Fruit fly (Drosophila melanogaster) whole organism, embryonic: ENCODE measurements around the gene bumpel.

Experiments
- CG15479 ChIP-seq: fragments of 200-800 bp; sonication (Bioruptor generic); optimal IDR thresholded peaks from 3 replicates; lab custom pipeline; 2019; ENCODE audit warnings: missing biosample characterization, mild to moderate bottlenecking, missing genetic modification characterization, moderate library complexity
- CoRest ChIP-seq: fragments of 200-800 bp; sonication (Bioruptor generic); optimal IDR thresholded peaks from 3 replicates; lab custom pipeline; 2018; ENCODE audit warnings: missing biosample characterization, mild to moderate bottlenecking, missing genetic modification characterization, moderate library complexity
- ato ChIP-seq: fragments of 200-800 bp; sonication (Bioruptor generic); IDR thresholded peaks from 2 replicates; pipeline ENCODE4 v1.3.6; 2022; ENCODE audit warnings: missing biosample characterization, missing genetic modification characterization; ENCODE audit not compliant: partially characterized antibody

- TF ChIP-seq CoRest (peak; percentile 6), CG15479 (GFP tag; lab: Kevin White, UChicago) (peak; percentile 15), ato (GFP tag; lab: Robert Waterston, UW) (no peak)
These were observed 46.1 kb downstream of the bumpel start for dm6 chr3R:11372053-11373016.
